Worm (Caenorhabditis elegans) whole organism, L2 larva: ENCODE data around the gene arrd-10.

Experiments used
- ceh-16 ChIP-seq: fragments of 150-350 bp; optimal IDR thresholded peaks from 2 replicates; lab custom pipeline; 2014; ENCODE audit warnings: missing biosample characterization, missing genetic modification characterization
- ceh-82 ChIP-seq: fragments of 150-350 bp; optimal IDR thresholded peaks from 2 replicates; lab custom pipeline; 2014; ENCODE audit warnings: missing biosample characterization, missing genetic modification characterization
- elt-1 ChIP-seq: fragments of 150-350 bp; optimal IDR thresholded peaks from 2 replicates; lab custom pipeline; 2014; ENCODE audit warnings: missing biosample characterization, missing genetic modification characterization
- mdl-1 ChIP-seq, 2 experiments: fragments of 150-350 bp in 1 of 2; sonication (generic microtip) in 1 of 2; optimal IDR thresholded peaks; 2 replicates each; lab custom pipeline; 2017; ENCODE audit warnings: missing biosample characterization in 2 of 2, missing genetic modification characterization in 2 of 2
- sma-3 ChIP-seq: sonication (generic microtip); optimal IDR thresholded peaks from 2 replicates; lab custom pipeline; 2016; ENCODE audit warnings: missing genetic modification reagents, missing genetic modification characterization, missing compliant biosample characterization
- unc-39 ChIP-seq: fragments of 150-350 bp; optimal IDR thresholded peaks from 2 replicates; lab custom pipeline; 2014; ENCODE audit warnings: missing biosample characterization, missing genetic modification characterization
- unc-62 ChIP-seq: fragments of 150-350 bp; optimal IDR thresholded peaks from 2 replicates; lab custom pipeline; 2014; ENCODE audit warnings: missing biosample characterization, missing genetic modification reagents, missing genetic modification characterization

ce11 chrII:12921478-12921877 lies 18.4 kb upstream of the arrd-10 start:
- TF ChIP-seq mdl-1 (tag; optimal IDR thresholded peaks at IDR 0.05; lab: Kevin White, UChicago) = no peak
- no peak for TF ChIP-seq elt-1 (tag; lab: Kevin White, UChicago)
- no peak for TF ChIP-seq sma-3 (GFP tag; lab: Kevin White, UChicago)
- no peak for TF ChIP-seq ceh-82 (tag; lab: Kevin White, UChicago)
- TF ChIP-seq unc-62 (GFP tag; lab: Kevin White, UChicago) = no peak
- TF ChIP-seq ceh-16 = no peak
- no peak for TF ChIP-seq unc-39 (tag; lab: Kevin White, UChicago)
